Fruit fly (Drosophila melanogaster): ENCODE data around the gene Ppat-Dpck.
A peak's percentile ranks its signal among the peaks of the same experiment; 100 is the strongest.

Ppat-Dpck gene

DNA sequence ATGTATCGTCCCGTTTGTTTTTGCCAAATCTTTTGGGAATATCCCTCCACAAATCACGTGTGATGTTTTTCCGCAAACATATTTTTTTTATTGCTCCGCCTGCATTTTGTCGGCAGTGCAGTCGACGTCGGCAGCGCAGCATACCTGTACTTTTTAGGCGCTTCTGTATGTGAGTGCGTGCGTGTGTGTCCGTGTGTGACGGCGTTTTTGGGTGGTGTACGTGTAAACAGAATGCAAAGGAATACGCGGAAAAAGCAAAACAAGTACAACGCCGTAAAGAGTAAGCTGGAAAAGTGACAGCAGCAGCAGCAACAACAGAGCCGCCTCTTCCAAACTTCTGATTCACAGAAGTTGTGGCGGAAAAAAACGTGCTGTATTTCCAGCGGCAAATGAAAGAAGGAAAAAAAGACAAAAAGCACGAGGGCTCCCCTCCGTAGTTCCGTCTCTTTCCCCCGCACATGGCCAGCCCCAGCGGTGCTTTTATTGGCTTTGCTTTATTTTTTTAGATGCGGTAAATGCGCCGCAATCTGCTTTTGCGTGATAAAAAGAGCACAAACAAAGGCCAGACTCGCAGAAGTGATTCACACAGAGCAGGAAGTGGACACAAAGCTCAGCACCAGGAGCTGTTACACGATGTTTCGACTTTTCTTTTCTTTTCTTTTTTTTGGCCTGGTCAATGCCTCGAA lies 1.7 kb upstream of the Ppat-Dpck start:
- TF ChIP-seq gl (tag; optimal IDR thresholded peaks at IDR 0.05) (peak; percentile 97), Pif1A (GFP tag; optimal IDR thresholded peaks at IDR 0.05) (no peak), EcR (GFP tag; optimal IDR thresholded peaks at IDR 0.05) (peak; percentile 94), CG13204 (GFP tag; optimal IDR thresholded peaks at IDR 0.05) (peak; percentile 93), Ets98B (GFP tag; IDR thresholded peaks at IDR 0.05) (peak; percentile 40), CG14655 (GFP tag; optimal IDR thresholded peaks at IDR 0.05) (no peak), CG32121 (GFP tag; IDR thresholded peaks at IDR 0.05) (peak; percentile 51), CG12605 (GFP tag; IDR thresholded peaks at IDR 0.05) (peak; percentile 76), D1 (tag; optimal IDR thresholded peaks at IDR 0.05) (no peak), rn (GFP tag; IDR thresholded peaks at IDR 0.05) (peak; percentile 50; the same call in 1 of the 2 replicates), Snoo (tag; optimal IDR thresholded peaks at IDR 0.05) (peak; percentile 56), CG10348 (GFP tag; IDR thresholded peaks at IDR 0.05) (no peak), CG34367 (tag; optimal IDR thresholded peaks at IDR 0.05) (peak; percentile 82), fd96Ca (GFP tag; IDR thresholded peaks at IDR 0.05) (peak; percentile 74), CG15710 (tag; optimal IDR thresholded peaks at IDR 0.05) (peak; percentile 86), CG9948 (tag; optimal IDR thresholded peaks at IDR 0.05) (peak; percentile 66), Pif1B (GFP tag; optimal IDR thresholded peaks at IDR 0.05) (peak; percentile 69), CG8301 (tag; optimal IDR thresholded peaks at IDR 0.05) (peak; percentile 64), CG17806 (tag; optimal IDR thresholded peaks at IDR 0.05) (peak; percentile 59), CG8159 (tag; optimal IDR thresholded peaks at IDR 0.05) (peak; percentile 82), CG4496 (GFP tag; IDR thresholded peaks at IDR 0.05) (peak; percentile 78)

DNA sequence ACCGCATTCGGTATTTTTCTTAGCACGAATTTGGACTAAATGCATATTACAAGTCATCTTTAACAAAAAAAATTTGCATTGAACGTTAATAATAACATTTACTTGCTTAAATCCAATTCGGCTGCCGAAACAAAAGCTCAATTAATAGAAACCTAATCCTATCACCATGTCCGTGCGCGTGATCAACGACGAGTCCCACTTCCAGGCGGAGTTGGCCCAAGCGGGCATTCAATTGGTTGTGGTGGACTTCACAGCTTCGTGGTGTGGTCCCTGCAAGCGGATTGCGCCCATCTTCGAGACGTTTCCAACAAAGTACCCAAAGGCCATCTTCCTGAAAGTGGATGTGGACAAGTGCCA lies 2.8 kb downstream of the Ppat-Dpck start, which contains the start of gene Txl:
Gene Txl, plus strand, starts transcription at position 3 of the 357 bp plus-strand sequence.
- TF ChIP-seq D1 (tag; optimal IDR thresholded peaks at IDR 0.05) (no peak), Snoo (tag; optimal IDR thresholded peaks at IDR 0.05) (no peak), CG8301 (tag; optimal IDR thresholded peaks at IDR 0.05) (no peak), CG32121 (GFP tag; IDR thresholded peaks at IDR 0.05) (no peak), Pif1B (GFP tag; optimal IDR thresholded peaks at IDR 0.05) (no peak), EcR (GFP tag; optimal IDR thresholded peaks at IDR 0.05) (no peak)

DNA sequence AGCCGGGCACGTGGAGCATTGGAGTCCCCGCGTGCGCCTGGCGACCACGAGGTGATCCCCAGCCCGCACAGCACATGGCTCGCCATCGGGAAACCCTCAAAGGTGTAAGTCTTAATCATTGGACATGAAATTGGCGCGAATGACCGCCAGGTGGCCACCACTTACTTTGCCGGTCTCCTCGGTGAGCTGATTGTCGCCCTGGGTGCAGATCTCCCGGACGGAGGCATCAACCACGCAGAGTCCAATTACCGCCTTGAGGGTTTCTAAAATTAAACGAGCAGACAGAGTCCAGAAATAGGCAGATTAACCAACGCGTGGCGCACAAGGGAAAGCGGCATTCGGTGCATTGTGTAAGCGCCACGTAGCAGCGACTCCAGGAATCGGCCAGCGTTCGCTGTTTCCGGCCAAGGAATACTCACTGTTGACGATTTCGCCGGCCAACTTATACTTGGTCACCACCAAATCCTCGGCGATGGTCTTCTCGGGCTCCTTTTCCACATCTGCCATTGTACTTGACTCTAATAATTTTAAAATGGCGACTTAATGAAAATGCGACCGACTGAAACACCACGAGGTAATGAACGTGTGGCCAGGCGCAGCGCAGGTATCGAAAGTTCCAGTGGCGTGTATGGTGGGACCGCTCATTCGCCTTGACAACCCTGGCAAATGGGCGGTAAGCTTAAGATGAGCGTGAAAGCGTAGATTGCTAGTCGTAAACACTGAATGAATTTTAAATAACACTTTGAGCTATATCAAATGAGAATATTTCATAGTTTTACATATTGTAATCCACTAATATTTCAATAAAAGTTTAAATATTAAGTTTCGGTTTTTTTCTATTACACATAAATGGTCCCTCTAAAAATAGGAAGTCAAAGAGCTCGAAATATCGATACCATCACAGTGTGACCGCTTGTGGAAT lies 3.4 kb downstream of the Ppat-Dpck start, which contains the start of gene CG10576:
Gene CG10576, minus strand, starts transcription at position 781 of the 922 bp plus-strand sequence.
- TF ChIP-seq CG8301 (tag; optimal IDR thresholded peaks at IDR 0.05): no peak
- TF ChIP-seq fd96Ca (GFP tag; IDR thresholded peaks at IDR 0.05): no peak
- no peak for TF ChIP-seq CG12605 (GFP tag; IDR thresholded peaks at IDR 0.05)
- TF ChIP-seq CG8159 (tag; optimal IDR thresholded peaks at IDR 0.05): no peak
- no peak for TF ChIP-seq Pif1A (GFP tag; optimal IDR thresholded peaks at IDR 0.05)
- TF ChIP-seq CG9948 (tag; optimal IDR thresholded peaks at IDR 0.05): no peak
- TF ChIP-seq Pif1B (GFP tag; optimal IDR thresholded peaks at IDR 0.05): no peak
- no peak for TF ChIP-seq CG10348 (GFP tag; IDR thresholded peaks at IDR 0.05)
- TF ChIP-seq CG34367 (tag; optimal IDR thresholded peaks at IDR 0.05): no peak
- no peak for TF ChIP-seq CG17806 (tag; optimal IDR thresholded peaks at IDR 0.05)
- no peak for TF ChIP-seq CG4496 (GFP tag; IDR thresholded peaks at IDR 0.05)
- TF ChIP-seq rn (GFP tag; IDR thresholded peaks at IDR 0.05): no peak
- TF ChIP-seq Snoo (tag; optimal IDR thresholded peaks at IDR 0.05): no peak
- no peak for TF ChIP-seq Ets98B (GFP tag; IDR thresholded peaks at IDR 0.05)
- TF ChIP-seq CG15710 (tag; optimal IDR thresholded peaks at IDR 0.05): no peak
- TF ChIP-seq D1 (tag; optimal IDR thresholded peaks at IDR 0.05): no peak
- TF ChIP-seq CG13204 (GFP tag; optimal IDR thresholded peaks at IDR 0.05): no peak
- no peak for TF ChIP-seq gl (tag; optimal IDR thresholded peaks at IDR 0.05)
- no peak for TF ChIP-seq EcR (GFP tag; optimal IDR thresholded peaks at IDR 0.05)
- no peak for TF ChIP-seq CG14655 (GFP tag; optimal IDR thresholded peaks at IDR 0.05)

DNA sequence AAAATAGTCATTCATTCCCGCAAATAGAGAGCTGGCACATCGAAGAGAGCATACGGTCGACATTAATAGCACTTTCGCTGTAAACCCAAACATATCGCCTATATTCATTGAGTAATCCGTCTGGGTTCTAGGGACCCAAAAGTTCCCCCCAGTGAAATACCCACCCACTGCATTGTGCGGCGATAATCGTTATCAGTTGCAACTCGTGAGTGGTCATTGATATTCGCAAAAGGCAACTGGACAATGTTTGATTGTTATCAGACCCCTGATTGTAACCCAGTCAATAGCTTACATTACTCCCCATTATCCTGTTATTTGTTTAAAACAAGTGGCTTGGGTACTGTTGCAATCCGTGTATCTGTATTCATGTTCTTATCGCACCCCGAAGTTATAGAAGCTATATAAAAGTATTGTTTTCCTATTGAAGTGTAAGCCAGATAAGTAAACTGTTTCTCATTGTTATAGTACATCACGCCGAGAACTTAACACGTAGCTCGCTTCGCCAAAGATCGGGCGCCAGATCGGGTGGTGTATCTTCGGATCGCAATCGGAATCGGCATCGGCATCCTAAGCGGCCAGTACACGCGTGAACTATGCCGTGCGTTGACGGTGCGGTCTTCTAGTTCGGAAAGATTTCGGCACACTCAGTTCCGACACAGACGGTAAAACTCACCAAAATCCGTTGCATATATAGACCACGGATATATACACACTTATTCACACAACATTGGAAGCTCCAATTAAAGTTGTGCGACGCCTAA lies 14.8 kb downstream of the Ppat-Dpck start:
- TF ChIP-seq EcR (GFP tag; optimal IDR thresholded peaks at IDR 0.05): peak; percentile 17
- no peak for TF ChIP-seq CG10348 (GFP tag; IDR thresholded peaks at IDR 0.05)
- TF ChIP-seq CG12605 (GFP tag; IDR thresholded peaks at IDR 0.05): 0 out of 2 replicates have a peak, but pooled peaks have one; percentile 15

DNA sequence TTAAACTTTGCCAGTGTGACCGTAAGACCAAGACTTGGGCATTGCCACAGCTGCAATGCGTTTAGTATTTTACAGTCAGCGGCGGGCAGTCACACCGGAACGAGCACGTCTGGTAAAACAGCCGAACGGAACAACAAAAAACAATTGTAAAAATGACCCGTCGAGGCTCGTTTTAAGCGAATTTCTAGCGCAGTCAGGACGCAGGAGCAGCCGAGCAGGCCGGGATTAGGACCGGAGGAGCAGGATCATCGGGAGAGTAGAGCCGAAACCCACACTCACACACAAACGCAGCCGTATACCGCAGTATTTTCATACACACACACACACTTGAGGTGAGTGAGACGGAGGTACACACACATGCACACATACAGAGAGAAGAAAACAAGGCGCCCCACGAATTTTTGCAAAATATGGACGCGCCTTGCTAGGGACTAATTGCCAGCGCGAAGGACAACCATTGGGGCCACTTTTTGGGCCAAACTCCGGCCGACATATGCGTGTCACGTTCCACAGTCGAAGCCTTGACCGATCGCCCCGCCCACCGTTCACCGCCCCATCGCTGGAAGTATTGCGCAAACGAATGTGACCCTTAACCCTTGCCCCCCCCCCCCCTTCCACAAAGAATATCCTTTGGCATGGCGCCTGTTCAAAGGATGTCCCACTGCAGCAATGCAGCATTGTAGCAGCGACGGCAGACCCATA lies 15.5 kb downstream of the Ppat-Dpck start, which contains the start of gene Usp47:
Gene Usp47, plus strand, starts transcription at position 71 of the 702 bp plus-strand sequence.
- TF ChIP-seq Pif1A (GFP tag; optimal IDR thresholded peaks at IDR 0.05) (no peak), CG10348 (GFP tag; IDR thresholded peaks at IDR 0.05) (no peak), CG14655 (GFP tag; optimal IDR thresholded peaks at IDR 0.05) (no peak), gl (tag; optimal IDR thresholded peaks at IDR 0.05) (peak; percentile 3), CG8159 (tag; optimal IDR thresholded peaks at IDR 0.05) (no peak), Snoo (tag; optimal IDR thresholded peaks at IDR 0.05) (no peak), CG8301 (tag; optimal IDR thresholded peaks at IDR 0.05) (no peak), CG32121 (GFP tag; IDR thresholded peaks at IDR 0.05) (peak; percentile 47; the same call in 1 of the 2 replicates), CG9948 (tag; optimal IDR thresholded peaks at IDR 0.05) (no peak), EcR (GFP tag; optimal IDR thresholded peaks at IDR 0.05) (peak; percentile 22), CG34367 (tag; optimal IDR thresholded peaks at IDR 0.05) (no peak), CG17806 (tag; optimal IDR thresholded peaks at IDR 0.05) (peak; percentile 21), CG12605 (GFP tag; IDR thresholded peaks at IDR 0.05) (no peak), CG13204 (GFP tag; optimal IDR thresholded peaks at IDR 0.05) (peak; percentile 25), CG4496 (GFP tag; IDR thresholded peaks at IDR 0.05) (no peak), D1 (tag; optimal IDR thresholded peaks at IDR 0.05) (no peak)

Measured in whole organism, pupa.